Worm (Caenorhabditis elegans): ENCODE data around the gene srxa-7.

srxa-7 gene

DNA sequence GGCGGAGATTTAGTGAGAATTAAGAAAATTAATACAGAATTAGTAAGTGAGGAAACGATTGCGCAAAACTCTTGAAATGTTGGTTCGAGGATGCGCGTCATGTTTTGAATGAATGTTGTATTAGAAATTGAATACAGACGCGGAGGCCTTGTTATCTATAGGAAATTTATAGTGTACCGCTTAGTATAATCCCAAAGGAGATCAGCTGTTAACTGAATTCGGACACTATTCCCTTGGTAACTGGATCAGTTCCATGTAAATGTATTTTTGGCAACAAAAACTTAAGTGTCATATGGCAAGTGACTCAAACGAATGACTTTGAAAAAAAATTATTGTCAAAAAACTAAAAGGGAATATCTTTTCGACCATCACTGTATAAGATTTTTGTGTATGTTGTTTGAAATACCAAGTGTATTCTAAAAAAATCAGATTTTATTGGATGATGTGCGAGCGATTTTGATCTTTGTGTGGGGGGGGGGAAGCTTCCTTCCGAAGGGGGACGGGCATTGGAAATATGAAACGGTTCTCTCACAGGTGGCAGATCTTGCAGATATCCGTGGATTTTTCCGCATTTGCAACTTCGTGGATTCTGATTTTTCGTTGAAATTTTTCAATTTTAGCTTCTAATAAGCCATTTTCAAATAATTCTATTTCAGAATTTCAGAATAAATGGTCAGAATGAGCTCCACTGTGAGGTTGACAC lies 39.2 kb downstream of the srxa-7 start, which contains the start of the genes W08G11.5 and W08G11.1:
Gene W08G11.5 (minus strand): TSS at position 101 of the 703 bp plus-strand sequence.
Gene W08G11.1 (plus strand): TSS at position 653 of the 703 bp plus-strand sequence.
- TF ChIP-seq aha-1 (tag): peak; percentile 33
- TF ChIP-seq jun-1 (tag; optimal IDR thresholded peaks at IDR 0.05): no peak

DNA sequence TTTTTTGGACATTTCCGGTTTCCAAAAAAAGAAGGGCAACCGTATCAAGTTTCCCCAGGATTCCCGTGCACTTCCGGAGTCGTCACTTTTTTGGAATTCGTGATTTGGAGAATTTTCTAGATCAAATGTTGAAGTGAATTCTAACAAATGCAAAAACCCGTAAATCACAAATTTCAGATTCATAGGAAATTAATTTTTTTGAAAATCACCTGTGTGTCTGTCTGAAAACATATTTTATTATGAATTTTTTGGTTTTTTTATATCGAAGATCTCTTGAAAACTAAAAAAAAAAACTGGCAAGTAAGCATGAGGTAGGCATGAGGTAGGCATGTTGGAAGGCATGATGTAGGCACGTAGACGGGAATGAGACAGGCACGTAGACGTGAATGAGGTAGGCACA lies 42.7 kb downstream of the srxa-7 start:
- TF ChIP-seq aha-1 (tag): peak; percentile 60
- TF ChIP-seq hif-1 (tag; optimal IDR thresholded peaks at IDR 0.05): no peak

ce11 chrV:16350775-16351378 lies 43.5 kb downstream of the srxa-7 start:
- TF ChIP-seq egl-27 (tag; optimal IDR thresholded peaks at IDR 0.05) (no peak), nhr-76 (tag; optimal IDR thresholded peaks at IDR 0.05) (no peak), php-3 (GFP tag; IDR thresholded peaks at IDR 0.05) (no peak), hmg-1.1 (GFP tag; IDR thresholded peaks at IDR 0.05) (peak; percentile 77), lin-38 (GFP tag; IDR thresholded peaks at IDR 0.05) (no peak), lin-39 (tag; optimal IDR thresholded peaks at IDR 0.05) (no peak), cey-2 (tag; optimal IDR thresholded peaks at IDR 0.05; ENCODE audit: borderline replicate concordance, insufficient read depth) (no peak), madf-9 (GFP tag; conservative IDR thresholded peaks at IDR 0.05) (no peak), rbr-2 (tag; optimal IDR thresholded peaks at IDR 0.05) (peak; percentile 66), ceh-44 (GFP tag; IDR thresholded peaks at IDR 0.05) (no peak), dmd-9 (GFP tag; IDR thresholded peaks at IDR 0.05) (no peak), hlh-11 (tag; optimal IDR thresholded peaks at IDR 0.05) (peak; percentile 87), pqm-1 (tag; optimal IDR thresholded peaks at IDR 0.05) (peak; percentile 42), dmd-8 (GFP tag; IDR thresholded peaks at IDR 0.05) (no peak), daf-16 (GFP tag; optimal IDR thresholded peaks at IDR 0.05) (peak in 1 of 2 experiments; percentile 45), daf-16 (tag; optimal IDR thresholded peaks at IDR 0.05) (peak; percentile 87), lim-7 (GFP tag; IDR thresholded peaks at IDR 0.05) (no peak), Y105C5A.15 (GFP tag; IDR thresholded peaks at IDR 0.05) (no peak), F10B5.3 (tag; optimal IDR thresholded peaks at IDR 0.05) (no peak), Y75B8A.6 (GFP tag; IDR thresholded peaks at IDR 0.05) (no peak), aly-2 (tag; optimal IDR thresholded peaks at IDR 0.05) (no peak), mdl-1 (tag; optimal IDR thresholded peaks at IDR 0.05) (peak; percentile 9 to 75), duxl-1 (tag; optimal IDR thresholded peaks at IDR 0.05; ENCODE audit: poor library complexity) (no peak), T26A8.4 (GFP tag; IDR thresholded peaks at IDR 0.05) (0 out of 2 replicates have a peak, but pooled peaks have one; percentile 13), nhr-77 (tag; optimal IDR thresholded peaks at IDR 0.05) (peak; percentile 23), zfp-2 (tag; optimal IDR thresholded peaks at IDR 0.05) (no peak), ceh-32 (tag; optimal IDR thresholded peaks at IDR 0.05; ENCODE audit: poor library complexity) (no peak), zfp-3 (GFP tag; conservative IDR thresholded peaks at IDR 0.05) (no peak), zip-2 (tag; optimal IDR thresholded peaks at IDR 0.05) (no peak), fos-1 (tag; optimal IDR thresholded peaks at IDR 0.05) (no peak), mes-2 (tag; optimal IDR thresholded peaks at IDR 0.05; ENCODE audit: poor library complexity, severe bottlenecking) (peak; percentile 32), mep-1 (tag; optimal IDR thresholded peaks at IDR 0.05) (peak; percentile 45), ZK546.5 (tag; optimal IDR thresholded peaks at IDR 0.05) (no peak), madf-5 (GFP tag; IDR thresholded peaks at IDR 0.05) (no peak), vab-7 (GFP tag; IDR thresholded peaks at IDR 0.05) (no peak), nhr-111 (GFP tag; optimal IDR thresholded peaks at IDR 0.05) (no peak), ceh-28 (tag; optimal IDR thresholded peaks at IDR 0.05) (no peak), nhr-25 (tag; optimal IDR thresholded peaks at IDR 0.05; ENCODE audit: borderline replicate concordance, insufficient read depth) (no peak), dve-1 (tag; optimal IDR thresholded peaks at IDR 0.05; ENCODE audit: insufficient read depth) (peak; percentile 62), ceh-82 (tag; optimal IDR thresholded peaks at IDR 0.05) (no peak), ctbp-1 (GFP tag; IDR thresholded peaks at IDR 0.05) (no peak), dmd-6 (GFP tag; IDR thresholded peaks at IDR 0.05) (peak; percentile 78)
